Fruit fly (Drosophila melanogaster) S2 (cell line): ENCODE data around the gene CG43678.

Source experiments
- CG8478 ChIP-seq: fragments of >200 bp; optimal IDR thresholded peaks from 2 replicates; lab custom pipeline; 2018
- CTCF ChIP-seq, 2 experiments: fragments of >200 bp; optimal IDR thresholded peaks; 2 replicates each; lab custom pipeline; 2018

DNA sequence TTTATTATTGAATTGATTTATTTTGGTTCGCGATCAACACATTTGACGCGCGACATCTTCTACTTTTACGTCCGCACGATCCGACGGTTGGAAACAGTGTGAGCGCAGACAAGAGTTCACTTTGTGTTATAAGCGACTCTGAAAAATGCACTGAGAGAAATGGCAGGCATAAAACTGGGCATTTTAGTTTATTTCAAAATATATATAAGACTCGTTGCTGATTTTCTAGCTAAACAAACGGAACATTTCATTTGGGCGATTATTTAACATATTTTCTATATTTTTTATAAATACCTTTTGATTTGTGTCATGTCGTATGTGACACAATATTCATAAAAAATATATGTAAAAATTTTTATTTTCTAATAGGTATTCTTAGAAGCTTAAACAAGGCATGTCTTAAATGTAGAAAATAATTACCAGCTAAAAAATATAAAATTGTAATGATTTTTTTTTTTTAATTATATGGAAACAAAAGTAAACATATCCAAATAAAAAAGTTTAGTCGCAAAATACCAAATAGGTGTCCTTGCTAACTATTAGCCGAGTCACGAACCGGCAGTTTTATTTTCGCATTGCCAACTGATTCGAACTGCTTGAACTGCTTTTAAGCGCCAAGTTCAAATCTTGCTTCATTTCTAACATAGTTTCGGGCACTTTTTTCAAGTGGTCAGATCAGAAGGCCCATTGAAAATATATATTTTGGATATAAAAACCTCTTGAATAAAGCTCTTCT lies 35.2 kb downstream of the CG43678 start, which contains the start of gene Reck:
- TF ChIP-seq CTCF (optimal IDR thresholded peaks at IDR 0.05; lab: Kevin White, UChicago) (peak in 1 of 2 experiments; percentile 73), CG8478 (lab: Kevin White, UChicago) (no peak)
